Worm (Caenorhabditis elegans) whole organism, L2 larva: Measurements from ENCODE around the gene Y6G8.15.
"Not testable (repeated sequence)": the region's sequence is repeated elsewhere in the genome, so short reads cannot be mapped to it uniquely, and the experiment has no call there.

ENCODE experiments used
- C34F6.9 ChIP-seq: fragments of 150-350 bp; optimal IDR thresholded peaks from 2 replicates; lab custom pipeline; 2014; ENCODE audit warnings: missing biosample characterization, missing genetic modification characterization
- F13H6.1 ChIP-seq: sonication (generic microtip); optimal IDR thresholded peaks from 2 replicates; lab custom pipeline; 2016; ENCODE audit warnings: missing genetic modification characterization, missing compliant biosample characterization
- R02D3.7 ChIP-seq: fragments of 150-350 bp; optimal IDR thresholded peaks from 2 replicates; lab custom pipeline; 2014; ENCODE audit warnings: missing biosample characterization, missing genetic modification characterization
- Y55F3AM.14 ChIP-seq: fragments of 200-800 bp; sonication (Bioruptor generic); optimal IDR thresholded peaks from 2 replicates; lab custom pipeline; 2018; ENCODE audit warnings: mild to moderate bottlenecking, missing genetic modification characterization, missing compliant biosample characterization
- alr-1 ChIP-seq: fragments of 150-350 bp; optimal IDR thresholded peaks from 2 replicates; lab custom pipeline; 2014; ENCODE audit warnings: missing biosample characterization, missing genetic modification characterization
- ama-1 ChIP-seq: fragments of 150-350 bp; optimal IDR thresholded peaks from 2 replicates; lab custom pipeline; 2018; ENCODE audit warnings: inconsistent platforms
- blmp-1 ChIP-seq: sonication (generic microtip); optimal IDR thresholded peaks from 2 replicates; lab custom pipeline; 2017; ENCODE audit warnings: missing genetic modification characterization, mild to moderate bottlenecking, missing compliant biosample characterization, antibody characterized with exemption, moderate library complexity; ENCODE audit not compliant: insufficient read depth
- ceh-82 ChIP-seq: fragments of 150-350 bp; optimal IDR thresholded peaks from 2 replicates; lab custom pipeline; 2014; ENCODE audit warnings: missing biosample characterization, missing genetic modification characterization
- crh-2 ChIP-seq: sonication (generic microtip); optimal IDR thresholded peaks from 2 replicates; lab custom pipeline; 2017; ENCODE audit warnings: missing biosample characterization, missing genetic modification characterization
- dmd-4 ChIP-seq: sonication (generic microtip); optimal IDR thresholded peaks from 2 replicates; lab custom pipeline; 2017; ENCODE audit warnings: missing biosample characterization, missing genetic modification characterization
- egl-27 ChIP-seq: sonication (generic microtip); optimal IDR thresholded peaks from 3 replicates; lab custom pipeline; 2017; ENCODE audit warnings: missing biosample characterization, missing genetic modification reagents, missing genetic modification characterization
- elt-1 ChIP-seq: fragments of 150-350 bp; optimal IDR thresholded peaks from 2 replicates; lab custom pipeline; 2014; ENCODE audit warnings: missing biosample characterization, missing genetic modification characterization
- elt-3 ChIP-seq: sonication (generic microtip); optimal IDR thresholded peaks from 2 replicates; lab custom pipeline; 2017; ENCODE audit warnings: missing biosample characterization, missing genetic modification characterization
- fos-1 ChIP-seq: fragments of 150-350 bp; optimal IDR thresholded peaks from 2 replicates; lab custom pipeline; 2014; ENCODE audit warnings: missing biosample characterization, missing genetic modification characterization
- gmeb-1 ChIP-seq: fragments of 150-350 bp; optimal IDR thresholded peaks from 2 replicates; lab custom pipeline; 2014; ENCODE audit warnings: missing biosample characterization, missing genetic modification characterization
- lsy-2 ChIP-seq, 2 experiments: fragments of 150-350 bp in 1 of 2; sonication (generic microtip) in 1 of 2; optimal IDR thresholded peaks; 2 replicates each; lab custom pipeline; 2014 to 2017; ENCODE audit warnings: missing biosample characterization in 2 of 2, missing genetic modification characterization in 2 of 2
- mbf-1 ChIP-seq: sonication (generic microtip); optimal IDR thresholded peaks from 2 replicates; lab custom pipeline; 2017; ENCODE audit warnings: missing biosample characterization, missing genetic modification characterization
- nhr-10 ChIP-seq: sonication (generic microtip); optimal IDR thresholded peaks from 2 replicates; lab custom pipeline; 2017; ENCODE audit warnings: missing biosample characterization, missing genetic modification characterization
- nhr-12 ChIP-seq: fragments of 150-350 bp; optimal IDR thresholded peaks from 2 replicates; lab custom pipeline; 2014; ENCODE audit warnings: missing biosample characterization, missing genetic modification characterization
- nhr-129 ChIP-seq: fragments of 150-350 bp; optimal IDR thresholded peaks from 2 replicates; lab custom pipeline; 2014; ENCODE audit warnings: missing biosample characterization, missing genetic modification characterization
- nhr-23 ChIP-seq: fragments of 150-350 bp; optimal IDR thresholded peaks from 2 replicates; lab custom pipeline; 2014; ENCODE audit warnings: missing biosample characterization, missing genetic modification reagents, missing genetic modification characterization
- nhr-25 ChIP-seq: fragments of 150-350 bp; sonication (generic microtip); optimal IDR thresholded peaks from 3 replicates; lab custom pipeline; 2014; ENCODE audit warnings: missing biosample characterization, missing genetic modification characterization
- nhr-6 ChIP-seq: fragments of 150-350 bp; optimal IDR thresholded peaks from 2 replicates; lab custom pipeline; 2014; ENCODE audit warnings: missing biosample characterization, missing genetic modification characterization
- sem-4 ChIP-seq: fragments of 150-350 bp; optimal IDR thresholded peaks from 2 replicates; lab custom pipeline; 2014; ENCODE audit warnings: missing biosample characterization, missing genetic modification reagents, missing genetic modification characterization
- skn-1 ChIP-seq: sonication (generic microtip); optimal IDR thresholded peaks from 2 replicates; lab custom pipeline; 2017; ENCODE audit warnings: missing biosample characterization, missing genetic modification characterization
- sma-3 ChIP-seq: sonication (generic microtip); optimal IDR thresholded peaks from 2 replicates; lab custom pipeline; 2016; ENCODE audit warnings: missing genetic modification reagents, missing genetic modification characterization, missing compliant biosample characterization
- sma-9 ChIP-seq, 2 experiments: fragments of 150-350 bp in 1 of 2; sonication (generic microtip) in 1 of 2; optimal IDR thresholded peaks; 2 replicates each; lab custom pipeline; 2014 to 2016; ENCODE audit warnings: missing genetic modification characterization in 2 of 2, mild to moderate bottlenecking in 1 of 2, missing biosample characterization in 1 of 2, missing compliant biosample characterization in 1 of 2, missing genetic modification reagents in 1 of 2, moderate library complexity in 1 of 2
- snpc-4 ChIP-seq: fragments of 150-350 bp; optimal IDR thresholded peaks from 2 replicates; lab custom pipeline; 2014; ENCODE audit warnings: missing biosample characterization, missing genetic modification characterization
- unc-39 ChIP-seq: fragments of 150-350 bp; optimal IDR thresholded peaks from 2 replicates; lab custom pipeline; 2014; ENCODE audit warnings: missing biosample characterization, missing genetic modification characterization
- unc-55 ChIP-seq: fragments of 150-350 bp; sonication (generic microtip); optimal IDR thresholded peaks from 3 replicates; lab custom pipeline; 2014; ENCODE audit warnings: missing biosample characterization, missing genetic modification reagents, missing genetic modification characterization
- unc-62 ChIP-seq: fragments of 150-350 bp; optimal IDR thresholded peaks from 2 replicates; lab custom pipeline; 2014; ENCODE audit warnings: missing biosample characterization, missing genetic modification reagents, missing genetic modification characterization
- zag-1 ChIP-seq: fragments of 150-350 bp; optimal IDR thresholded peaks from 2 replicates; lab custom pipeline; 2014; ENCODE audit warnings: missing biosample characterization, missing genetic modification characterization
- ztf-1 ChIP-seq: fragments of 200-800 bp; sonication (Bioruptor generic); conservative IDR thresholded peaks from 2 replicates; pipeline ENCODE4 v1.3.6; 2022; ENCODE audit warnings: missing genetic modification characterization, missing compliant biosample characterization
- ztf-11 ChIP-seq: sonication (generic microtip); optimal IDR thresholded peaks from 2 replicates; lab custom pipeline; 2017; ENCODE audit warnings: missing biosample characterization, missing genetic modification characterization
- ztf-4 ChIP-seq: fragments of 150-350 bp; optimal IDR thresholded peaks from 2 replicates; lab custom pipeline; 2014; ENCODE audit warnings: missing biosample characterization, missing genetic modification characterization

Y6G8.15 gene

ce11 chrV:17610503-17610902 is at the start of gene Y6G8.15:
Y6G8.15 (minus strand) TSS chrV:17610603.
- not testable (repeated sequence) for TF ChIP-seq ceh-82; elt-3 (tag; lab: Kevin White, UChicago); mbf-1

- TF ChIP-seq unc-62 (GFP tag; lab: Kevin White, UChicago) (no peak), snpc-4 (no peak), Y55F3AM.14 (GFP tag; lab: Kevin White, UChicago) (no peak), zag-1 (tag; lab: Kevin White, UChicago) (no peak), unc-55 (GFP tag; lab: Kevin White, UChicago) (no peak), nhr-10 (tag; lab: Kevin White, UChicago) (no peak), elt-1 (tag; lab: Kevin White, UChicago) (no peak), unc-39 (tag; lab: Kevin White, UChicago) (no peak)
Measured at ce11 chrV:17660003-17660402, 49.6 kb upstream of the Y6G8.15 start, which contains the start of gene dgat-2. dgat-2 (plus strand) TSS chrV:17660303.

- TF ChIP-seq sma-9 (GFP tag; optimal IDR thresholded peaks at IDR 0.05; lab: Kevin White, UChicago) (peak; percentile 83), sma-9 (tag; optimal IDR thresholded peaks at IDR 0.05; lab: Kevin White, UChicago) (no peak), lsy-2 (tag; optimal IDR thresholded peaks at IDR 0.05; lab: Kevin White, UChicago) (no peak), mbf-1 (no peak), skn-1 (no peak), gmeb-1 (tag; lab: Kevin White, UChicago) (peak; percentile 54), F13H6.1 (tag; lab: Kevin White, UChicago) (peak; percentile 48), sma-3 (peak; percentile 43), ztf-4 (tag; lab: Kevin White, UChicago) (no peak), fos-1 (tag; lab: Kevin White, UChicago) (peak; percentile 94), crh-2 (tag; lab: Kevin White, UChicago) (peak; percentile 85)
Measured at ce11 chrV:17659228-17659627, 48.8 kb upstream of the Y6G8.15 start, which contains the start of gene fbxa-108. fbxa-108 (minus strand) TSS chrV:17659385.

ce11 chrV:17658824-17659223 is 48.4 kb upstream of the Y6G8.15 start:
- TF ChIP-seq snpc-4, result no peak
- no peak for TF ChIP-seq unc-39 (tag; lab: Kevin White, UChicago)
- TF ChIP-seq blmp-1, result no peak
- TF ChIP-seq sma-3, result no peak
- TF ChIP-seq R02D3.7 (tag; lab: Kevin White, UChicago), result no peak
- TF ChIP-seq C34F6.9, result no peak
- no peak for TF ChIP-seq nhr-25 (tag; lab: Kevin White, UChicago)
- no peak for TF ChIP-seq fos-1 (tag; lab: Kevin White, UChicago)
- TF ChIP-seq nhr-129 (tag; lab: Kevin White, UChicago), result no peak
- TF ChIP-seq gmeb-1 (tag; lab: Kevin White, UChicago), result no peak
- TF ChIP-seq alr-1 (tag; lab: Kevin White, UChicago), result no peak
- no peak for TF ChIP-seq F13H6.1 (tag; lab: Kevin White, UChicago)
- no peak for TF ChIP-seq Y55F3AM.14 (GFP tag; lab: Kevin White, UChicago)

ce11 chrV:17655205-17655604 is 44.8 kb upstream of the Y6G8.15 start:
- TF ChIP-seq nhr-23 (no peak), crh-2 (tag; lab: Kevin White, UChicago) (no peak)

- TF ChIP-seq ztf-11 (no peak), nhr-12 (tag; lab: Kevin White, UChicago) (no peak)
Measured at ce11 chrV:17650427-17650826, 40.0 kb upstream of the Y6G8.15 start, which contains the start of gene fbxa-192. fbxa-192 (minus strand) TSS chrV:17650527.

- TF ChIP-seq nhr-6 (tag; lab: Kevin White, UChicago) (no peak), ztf-1 (GFP tag; lab: Robert Waterston, UW) (no peak), dmd-4 (no peak), ama-1 (lab: Kevin White, UChicago) (no peak), egl-27 (tag; lab: Kevin White, UChicago) (no peak), elt-1 (tag; lab: Kevin White, UChicago) (no peak), unc-39 (tag; lab: Kevin White, UChicago) (no peak), sem-4 (tag; lab: Kevin White, UChicago) (no peak), unc-55 (GFP tag; lab: Kevin White, UChicago) (no peak), nhr-129 (tag; lab: Kevin White, UChicago) (no peak), fos-1 (tag; lab: Kevin White, UChicago) (no peak)
Measured at ce11 chrV:17628566-17628965, 18.2 kb upstream of the Y6G8.15 start, which contains the start of gene F57G4.10. F57G4.10 (plus strand) TSS chrV:17628866.
